Worm (Caenorhabditis elegans): ENCODE data around the gene clec-232.
A peak's percentile ranks its signal among the peaks of the same experiment; 100 is the strongest.

clec-232 gene

DNA sequence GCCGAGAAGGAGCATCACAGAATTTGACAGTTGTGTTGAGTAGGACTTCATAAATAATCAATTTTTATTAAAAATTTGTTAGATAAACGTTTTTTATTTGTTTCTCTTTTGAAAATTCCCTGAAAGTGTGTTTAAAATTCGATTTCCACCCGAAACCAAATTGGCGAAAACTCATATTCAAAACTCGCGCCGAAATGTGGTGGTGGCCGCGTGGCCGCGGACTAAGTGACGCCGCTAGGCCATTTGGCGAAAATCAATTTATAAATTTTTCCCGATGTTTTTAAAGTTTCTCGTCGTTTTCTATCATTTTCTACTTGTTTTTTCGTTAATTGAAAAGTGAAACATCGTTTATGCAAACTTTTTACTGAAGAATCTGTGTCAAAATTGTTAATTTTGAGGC, 46.7 kb downstream of the clec-232 start:
- TF ChIP-seq nfya-1 (tag; optimal IDR thresholded peaks at IDR 0.05) (no peak), hlh-15 (tag; optimal IDR thresholded peaks at IDR 0.05) (no peak), ceh-24 (tag; optimal IDR thresholded peaks at IDR 0.05) (no peak), pag-3 (tag; optimal IDR thresholded peaks at IDR 0.05; ENCODE audit: borderline replicate concordance) (no peak), ets-4 (tag; optimal IDR thresholded peaks at IDR 0.05) (peak; percentile 72), rnt-1 (tag; optimal IDR thresholded peaks at IDR 0.05) (peak; percentile 28), fax-1 (tag; optimal IDR thresholded peaks at IDR 0.05) (peak; percentile 43), sdc-2 (tag; optimal IDR thresholded peaks at IDR 0.05) (peak; percentile 47), elt-2 (tag; optimal IDR thresholded peaks at IDR 0.05) (peak; percentile 38), dmd-4 (tag; optimal IDR thresholded peaks at IDR 0.05; ENCODE audit: borderline replicate concordance) (no peak), gmeb-2 (tag; optimal IDR thresholded peaks at IDR 0.05) (peak; percentile 23), ceh-18 (tag; optimal IDR thresholded peaks at IDR 0.05) (no peak), pros-1 (tag; optimal IDR thresholded peaks at IDR 0.05) (no peak), ref-2 (tag; optimal IDR thresholded peaks at IDR 0.05) (peak; percentile 53), sox-2 (GFP tag; IDR thresholded peaks at IDR 0.05) (no peak), ceh-31 (tag; optimal IDR thresholded peaks at IDR 0.05) (peak; percentile 93), hlh-8 (tag; optimal IDR thresholded peaks at IDR 0.05) (peak; percentile 74), pqm-1 (tag; optimal IDR thresholded peaks at IDR 0.05) (no peak), C08G9.2 (tag; optimal IDR thresholded peaks at IDR 0.05) (peak; percentile 94), nhr-11 (tag; optimal IDR thresholded peaks at IDR 0.05) (no peak), ztf-16 (tag; optimal IDR thresholded peaks at IDR 0.05) (peak; percentile 6), ceh-2 (tag; optimal IDR thresholded peaks at IDR 0.05) (peak; percentile 90), zip-5 (tag; optimal IDR thresholded peaks at IDR 0.05) (peak; percentile 68), ceh-34 (tag; optimal IDR thresholded peaks at IDR 0.05) (peak; percentile 57), eyg-1 (tag; optimal IDR thresholded peaks at IDR 0.05) (no peak), lim-6 (tag; optimal IDR thresholded peaks at IDR 0.05) (peak; percentile 57), tbx-7 (tag; optimal IDR thresholded peaks at IDR 0.05) (peak; percentile 85), ceh-48 (tag; optimal IDR thresholded peaks at IDR 0.05) (peak; percentile 29), ceh-14 (tag; optimal IDR thresholded peaks at IDR 0.05) (peak; percentile 72), unc-42 (tag; optimal IDR thresholded peaks at IDR 0.05) (peak; percentile 58), F13H6.1 (tag; optimal IDR thresholded peaks at IDR 0.05) (peak; percentile 35)

DNA sequence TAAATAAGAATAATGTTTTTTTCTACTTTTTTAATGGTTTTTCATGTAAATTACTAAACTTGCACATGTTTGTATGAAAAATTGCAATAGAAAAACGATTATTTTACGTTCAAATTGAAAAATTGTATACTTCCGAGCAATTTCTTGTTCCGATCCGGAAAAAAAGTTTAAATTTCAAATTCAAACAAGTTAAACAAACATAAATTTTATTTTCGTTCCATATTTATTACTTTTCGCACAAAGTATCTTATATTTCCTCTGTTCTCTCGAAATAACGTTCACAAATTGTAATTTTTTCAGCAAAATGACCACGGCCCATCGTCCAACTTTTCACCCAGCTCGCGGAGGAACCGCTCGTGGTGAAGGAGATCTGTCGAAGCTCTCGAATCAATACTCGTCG, 47.1 kb downstream of the clec-232 start, which contains the start of gene cwc-15:
TSS of gene cwc-15 (plus strand) at position 301 of the 400 bp plus-strand sequence.
- no peak for TF ChIP-seq ceh-9 (tag; optimal IDR thresholded peaks at IDR 0.05)
- TF ChIP-seq tbx-2 (tag; optimal IDR thresholded peaks at IDR 0.05): no peak
- TF ChIP-seq dve-1 (tag; optimal IDR thresholded peaks at IDR 0.05): no peak
- TF ChIP-seq fkh-6 (tag; optimal IDR thresholded peaks at IDR 0.05): no peak
- no peak for TF ChIP-seq syd-9 (tag; optimal IDR thresholded peaks at IDR 0.05)
- TF ChIP-seq ceh-6 (GFP tag; optimal IDR thresholded peaks at IDR 0.05): no peak
- TF ChIP-seq ceh-31 (tag; optimal IDR thresholded peaks at IDR 0.05): no peak
- no peak for TF ChIP-seq fkh-10 (GFP tag; optimal IDR thresholded peaks at IDR 0.05)
- TF ChIP-seq ceh-22 (tag; optimal IDR thresholded peaks at IDR 0.05): no peak
- no peak for TF ChIP-seq unc-86 (tag; optimal IDR thresholded peaks at IDR 0.05)
- no peak for TF ChIP-seq K09A11.1 (tag; optimal IDR thresholded peaks at IDR 0.05; ENCODE audit: insufficient read depth)
- TF ChIP-seq nfya-1 (tag; optimal IDR thresholded peaks at IDR 0.05): no peak
- TF ChIP-seq F13H6.1 (tag; optimal IDR thresholded peaks at IDR 0.05): no peak
- TF ChIP-seq hlh-8 (tag; optimal IDR thresholded peaks at IDR 0.05): no peak
- TF ChIP-seq elt-4 (tag; optimal IDR thresholded peaks at IDR 0.05): no peak
- TF ChIP-seq ama-1 (optimal IDR thresholded peaks at IDR 0.05): no peak
- TF ChIP-seq npax-4 (tag; optimal IDR thresholded peaks at IDR 0.05): no peak
- TF ChIP-seq sox-2 (GFP tag; IDR thresholded peaks at IDR 0.05): no peak
- no peak for TF ChIP-seq lim-6 (tag; optimal IDR thresholded peaks at IDR 0.05)

All from whole organism, late embryonic.